Fruit fly (Drosophila melanogaster): ENCODE results near the gene CG5662.
A peak's percentile ranks its signal among the peaks of the same experiment; 100 is the strongest.

Gene CG5662

DNA sequence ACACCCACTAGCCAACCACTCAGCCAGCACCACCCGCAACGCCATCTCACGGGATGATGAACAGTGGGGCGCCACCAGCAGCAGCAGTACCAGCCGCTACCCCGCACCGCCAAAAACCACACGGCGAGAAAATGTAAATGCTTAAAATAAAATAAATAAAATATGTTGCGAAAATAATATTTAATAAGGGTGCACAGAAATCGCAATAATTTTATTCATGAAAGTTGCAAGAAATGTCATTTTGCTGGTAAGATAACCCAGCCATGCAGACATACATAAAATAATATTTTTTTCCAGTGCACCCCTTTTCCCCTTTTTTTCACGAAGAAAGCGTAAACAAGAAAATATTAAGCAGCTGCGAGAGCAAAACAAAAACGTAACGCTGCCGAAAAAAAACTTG lies 5.9 kb downstream of the CG5662 start (continued):
- peak; percentile 63 for TF ChIP-seq CG2712 (tag; optimal IDR thresholded peaks at IDR 0.05)
- TF ChIP-seq Atf3 (GFP tag; optimal IDR thresholded peaks at IDR 0.05), result no peak
- no peak for TF ChIP-seq Bgb (GFP tag; IDR thresholded peaks at IDR 0.05; ENCODE audit: partially characterized antibody)
- peak; percentile 70 for TF ChIP-seq CG32772 (GFP tag; IDR thresholded peaks at IDR 0.05)
- peak; percentile 59 for TF ChIP-seq CG31224 (GFP tag; IDR thresholded peaks at IDR 0.05)
- TF ChIP-seq pzg (GFP tag; optimal IDR thresholded peaks at IDR 0.05), result no peak
- no peak for TF ChIP-seq CG10959 (GFP tag; IDR thresholded peaks at IDR 0.05)
- TF ChIP-seq CG11695 (GFP tag; IDR thresholded peaks at IDR 0.05), result peak; percentile 59; the same call in 1 of the 3 replicates
- no peak for TF ChIP-seq CG10431 (GFP tag; optimal IDR thresholded peaks at IDR 0.05)
- no peak for TF ChIP-seq nerfin-2 (GFP tag; IDR thresholded peaks at IDR 0.05; ENCODE audit: partially characterized antibody)
- TF ChIP-seq Dbx (GFP tag; IDR thresholded peaks at IDR 0.05), result peak; percentile 77
- TF ChIP-seq Myb (GFP tag; optimal IDR thresholded peaks at IDR 0.05), result no peak
- TF ChIP-seq BtbVII (GFP tag; optimal IDR thresholded peaks at IDR 0.05), result peak; percentile 58
- peak in 1 of 2 experiments; percentile 68 for TF ChIP-seq bsh (GFP tag; optimal IDR thresholded peaks at IDR 0.05)
- peak; percentile 19; the same call in 1 of the 2 replicates for TF ChIP-seq Adf1 (GFP tag; IDR thresholded peaks at IDR 0.05)
- peak; percentile 71 for TF ChIP-seq lmd (GFP tag; IDR thresholded peaks at IDR 0.05)
- TF ChIP-seq CG3726 (GFP tag; IDR thresholded peaks at IDR 0.05), result no peak
- no peak for TF ChIP-seq Antp (GFP tag; optimal IDR thresholded peaks at IDR 0.05)
- peak; percentile 58 for TF ChIP-seq CG18262 (tag; optimal IDR thresholded peaks at IDR 0.05)
- TF ChIP-seq cad (GFP tag; optimal IDR thresholded peaks at IDR 0.05), result no peak
- peak; percentile 66 for TF ChIP-seq CG12659 (GFP tag; optimal IDR thresholded peaks at IDR 0.05)
- peak; percentile 69 for TF ChIP-seq CG30403 (GFP tag; optimal IDR thresholded peaks at IDR 0.05)
- no peak for TF ChIP-seq CG7987 (GFP tag; optimal IDR thresholded peaks at IDR 0.05)
- TF ChIP-seq CG11247 (GFP tag; IDR thresholded peaks at IDR 0.05), result peak; percentile 47; the same call in 1 of the 2 replicates
- no peak for TF ChIP-seq CG12744 (GFP tag; optimal IDR thresholded peaks at IDR 0.05)
- peak; percentile 29 for TF ChIP-seq CG11723 (GFP tag; optimal IDR thresholded peaks at IDR 0.05)
- peak; percentile 21 for TF ChIP-seq odd (GFP tag; optimal IDR thresholded peaks at IDR 0.05)
- no peak for TF ChIP-seq inv (GFP tag; IDR thresholded peaks at IDR 0.05; ENCODE audit: partially characterized antibody)
- TF ChIP-seq Mes4 (GFP tag; optimal IDR thresholded peaks at IDR 0.05), result no peak
- no peak for TF ChIP-seq CG3065 (GFP tag; optimal IDR thresholded peaks at IDR 0.05)
- TF ChIP-seq MTF-1 (GFP tag; optimal IDR thresholded peaks at IDR 0.05; ENCODE audit: borderline replicate concordance), result no peak
- no peak for TF ChIP-seq Mad (GFP tag; optimal IDR thresholded peaks at IDR 0.05)
- TF ChIP-seq pros (GFP tag; optimal IDR thresholded peaks at IDR 0.05), result no peak
- TF ChIP-seq eve (GFP tag; optimal IDR thresholded peaks at IDR 0.05), result peak in 1 of 2 experiments; percentile 52
- peak; percentile 39 for TF ChIP-seq lilli (GFP tag; optimal IDR thresholded peaks at IDR 0.05)
- no peak for TF ChIP-seq tna (GFP tag; IDR thresholded peaks at IDR 0.05; ENCODE audit: partially characterized antibody)
- no peak for TF ChIP-seq Neu2 (GFP tag; optimal IDR thresholded peaks at IDR 0.05; ENCODE audit: borderline replicate concordance)
- TF ChIP-seq ara (GFP tag; IDR thresholded peaks at IDR 0.05), result peak; percentile 47; the same call in 1 of the 2 replicates
- no peak for TF ChIP-seq Spps (tag; optimal IDR thresholded peaks at IDR 0.05)
- no peak for TF ChIP-seq CG4360 (GFP tag; IDR thresholded peaks at IDR 0.05)
- TF ChIP-seq sens-2 (GFP tag; IDR thresholded peaks at IDR 0.05), result no peak
- no peak for TF ChIP-seq Poxn (GFP tag; IDR thresholded peaks at IDR 0.05)
- TF ChIP-seq vnd (GFP tag; IDR thresholded peaks at IDR 0.05; ENCODE audit: partially characterized antibody), result no peak
- no peak for TF ChIP-seq CG6175 (GFP tag; IDR thresholded peaks at IDR 0.05)
- no peak for TF ChIP-seq btn (GFP tag; optimal IDR thresholded peaks at IDR 0.05)
- peak; percentile 68 for TF ChIP-seq Fer3 (tag; optimal IDR thresholded peaks at IDR 0.05)
- TF ChIP-seq CG9215 (GFP tag; IDR thresholded peaks at IDR 0.05), result peak; percentile 52
- TF ChIP-seq CG17359 (tag; optimal IDR thresholded peaks at IDR 0.05), result peak; percentile 72
- TF ChIP-seq NfI (GFP tag; optimal IDR thresholded peaks at IDR 0.05), result peak; percentile 65
- TF ChIP-seq vfl (GFP tag; optimal IDR thresholded peaks at IDR 0.05), result peak; percentile 15
- no peak for TF ChIP-seq onecut (GFP tag; IDR thresholded peaks at IDR 0.05)
